Worm (Caenorhabditis elegans) whole organism, L3 larva: ENCODE measurements around the gene col-116.
"Not testable (repeated sequence)": the region's sequence is repeated elsewhere in the genome, so short reads cannot be mapped to it uniquely, and the experiment has no call there.

Experiments used
- ceh-16 ChIP-seq: sonication (generic microtip); optimal IDR thresholded peaks from 2 replicates; lab custom pipeline; 2017; ENCODE audit warnings: missing biosample characterization, missing genetic modification characterization
- ceh-82 ChIP-seq: fragments of 150-350 bp; optimal IDR thresholded peaks from 2 replicates; lab custom pipeline; 2014; ENCODE audit warnings: missing biosample characterization, missing genetic modification characterization
- ceh-9 ChIP-seq: sonication (generic microtip); optimal IDR thresholded peaks from 2 replicates; lab custom pipeline; 2018; ENCODE audit warnings: missing biosample characterization, missing genetic modification characterization
- egl-5 ChIP-seq: fragments of 150-350 bp; optimal IDR thresholded peaks from 2 replicates; lab custom pipeline; 2017; ENCODE audit warnings: missing biosample characterization, missing genetic modification reagents, missing genetic modification characterization, inconsistent platforms
- elt-2 ChIP-seq: sonication (generic microtip); optimal IDR thresholded peaks from 2 replicates; lab custom pipeline; 2016; ENCODE audit warnings: missing genetic modification reagents, mild to moderate bottlenecking, missing genetic modification characterization, missing compliant biosample characterization
- eor-1 ChIP-seq, 2 experiments: fragments of 150-350 bp; optimal IDR thresholded peaks; 2 replicates each; lab custom pipeline; 2014 to 2018; ENCODE audit warnings: missing biosample characterization in 2 of 2, missing genetic modification characterization in 2 of 2
- fkh-10 ChIP-seq: sonication (generic microtip); optimal IDR thresholded peaks from 2 replicates; lab custom pipeline; 2017; ENCODE audit warnings: missing biosample characterization, missing genetic modification reagents, missing genetic modification characterization
- fkh-2 ChIP-seq: fragments of 150-350 bp; optimal IDR thresholded peaks from 2 replicates; lab custom pipeline; 2014; ENCODE audit warnings: missing biosample characterization, missing genetic modification reagents, missing genetic modification characterization
- fos-1 ChIP-seq: fragments of 150-350 bp; optimal IDR thresholded peaks from 2 replicates; lab custom pipeline; 2014; ENCODE audit warnings: missing biosample characterization, missing genetic modification characterization
- hmg-11 ChIP-seq: sonication (generic microtip); optimal IDR thresholded peaks from 2 replicates; lab custom pipeline; 2016; ENCODE audit warnings: missing genetic modification characterization, missing compliant biosample characterization
- jun-1 ChIP-seq: fragments of 150-350 bp; optimal IDR thresholded peaks from 2 replicates; lab custom pipeline; 2014; ENCODE audit warnings: missing biosample characterization, missing genetic modification reagents, missing genetic modification characterization
- lin-39 ChIP-seq: fragments of 150-350 bp; optimal IDR thresholded peaks from 2 replicates; lab custom pipeline; 2018; ENCODE audit warnings: missing biosample characterization, missing genetic modification reagents, missing genetic modification characterization
- mdl-1 ChIP-seq: fragments of 150-350 bp; optimal IDR thresholded peaks from 2 replicates; lab custom pipeline; 2014; ENCODE audit warnings: missing biosample characterization, missing genetic modification characterization
- nfya-1 ChIP-seq: sonication (generic microtip); optimal IDR thresholded peaks from 2 replicates; lab custom pipeline; 2017; ENCODE audit warnings: missing genetic modification characterization, mild to moderate bottlenecking, missing compliant biosample characterization, antibody characterized with exemption, moderate library complexity; ENCODE audit not compliant: insufficient read depth
- nhr-11 ChIP-seq: fragments of 150-350 bp; optimal IDR thresholded peaks from 2 replicates; lab custom pipeline; 2014; ENCODE audit warnings: missing biosample characterization, missing genetic modification characterization
- nhr-23 ChIP-seq: fragments of 150-350 bp; optimal IDR thresholded peaks from 2 replicates; lab custom pipeline; 2014; ENCODE audit warnings: missing biosample characterization, missing genetic modification reagents, missing genetic modification characterization
- nhr-25 ChIP-seq: sonication (generic microtip); optimal IDR thresholded peaks from 2 replicates; lab custom pipeline; 2017; ENCODE audit warnings: missing biosample characterization, missing genetic modification characterization
- nhr-28 ChIP-seq: fragments of 150-350 bp; optimal IDR thresholded peaks from 2 replicates; lab custom pipeline; 2014; ENCODE audit warnings: missing biosample characterization, missing genetic modification characterization
- nhr-77 ChIP-seq: fragments of 150-350 bp; optimal IDR thresholded peaks from 2 replicates; lab custom pipeline; 2014; ENCODE audit warnings: missing biosample characterization, missing genetic modification characterization
- pqm-1 ChIP-seq: fragments of 150-350 bp; optimal IDR thresholded peaks from 2 replicates; lab custom pipeline; 2017; ENCODE audit warnings: missing biosample characterization, missing genetic modification characterization, inconsistent platforms
- snpc-4 ChIP-seq: fragments of 150-350 bp; optimal IDR thresholded peaks from 2 replicates; lab custom pipeline; 2014; ENCODE audit warnings: missing biosample characterization, missing genetic modification characterization
- tbx-2 ChIP-seq: sonication (generic microtip); optimal IDR thresholded peaks from 2 replicates; lab custom pipeline; 2016; ENCODE audit warnings: mild to moderate bottlenecking, missing genetic modification characterization, missing compliant biosample characterization
- unc-39 ChIP-seq: sonication (generic microtip); optimal IDR thresholded peaks from 4 replicates; lab custom pipeline; 2017; ENCODE audit warnings: missing biosample characterization, missing genetic modification characterization
- zag-1 ChIP-seq: fragments of 150-350 bp; optimal IDR thresholded peaks from 2 replicates; lab custom pipeline; 2014; ENCODE audit warnings: missing biosample characterization, missing genetic modification characterization
- ztf-11 ChIP-seq: fragments of 150-350 bp; optimal IDR thresholded peaks from 2 replicates; lab custom pipeline; 2014; ENCODE audit warnings: missing biosample characterization, missing genetic modification characterization
- ztf-4 ChIP-seq: fragments of 150-350 bp; optimal IDR thresholded peaks from 2 replicates; lab custom pipeline; 2014; ENCODE audit warnings: missing biosample characterization, missing genetic modification characterization

Gene col-116

ce11 chrIV:8385662-8386061 is 30.0 kb downstream of the col-116 start:
- TF ChIP-seq ztf-4 (tag; lab: Kevin White, UChicago) = no peak
- no peak for TF ChIP-seq tbx-2 (tag; lab: Kevin White, UChicago)
- TF ChIP-seq pqm-1 (tag; lab: Kevin White, UChicago) = no peak
- TF ChIP-seq lin-39 = no peak
- TF ChIP-seq ceh-16 (tag; lab: Kevin White, UChicago) = no peak
- TF ChIP-seq ceh-9 (tag; lab: Kevin White, UChicago) = no peak
- TF ChIP-seq nhr-11 (tag; lab: Kevin White, UChicago) = no peak
- no peak for TF ChIP-seq nhr-23
- no peak for TF ChIP-seq elt-2 (tag; lab: Kevin White, UChicago)
- TF ChIP-seq nhr-28 (tag; lab: Kevin White, UChicago) = no peak
- TF ChIP-seq, all 47 proteins: peak for 0

- not testable (repeated sequence) for TF ChIP-seq ztf-4, tbx-2, nhr-11 (tag; lab: Kevin White, UChicago)
These were observed 33.4 kb downstream of the col-116 start, which contains the start of gene D2096.10 for ce11 chrIV:8389139-8389538. TSS of gene D2096.10 (minus strand) at chrIV:8389239.

ce11 chrIV:8394105-8394504 is 38.4 kb downstream of the col-116 start, which contains the start of gene D2096.11:
TSS of gene D2096.11 (minus strand) at chrIV:8394205.
- TF ChIP-seq fkh-10 (GFP tag; lab: Kevin White, UChicago) (no peak), fkh-2 (tag; lab: Kevin White, UChicago) (no peak), unc-39 (tag; lab: Kevin White, UChicago) (no peak)

- no peak for TF ChIP-seq fkh-2 (tag; lab: Kevin White, UChicago)
- TF ChIP-seq mdl-1 (tag; lab: Kevin White, UChicago) = no peak
- TF ChIP-seq nhr-77 (tag; lab: Kevin White, UChicago) = no peak
- TF ChIP-seq jun-1 = no peak
- no peak for TF ChIP-seq elt-2 (tag; lab: Kevin White, UChicago)
- no peak for TF ChIP-seq nhr-25
- no peak for TF ChIP-seq eor-1 (tag; optimal IDR thresholded peaks at IDR 0.05; lab: Kevin White, UChicago)
- no peak for TF ChIP-seq lin-39
- TF ChIP-seq egl-5 = no peak
- no peak for TF ChIP-seq snpc-4 (tag; lab: Kevin White, UChicago)
- TF ChIP-seq ceh-82 (tag; lab: Kevin White, UChicago) = no peak
These were observed 40.6 kb downstream of the col-116 start, which contains the start of gene timm-17B.2 for ce11 chrIV:8396348-8396747. TSS of gene timm-17B.2 (plus strand) at chrIV:8396648.

ce11 chrIV:8397814-8398213 is 42.1 kb downstream of the col-116 start:
- TF ChIP-seq hmg-11 (no peak), ceh-82 (tag; lab: Kevin White, UChicago) (no peak), ztf-4 (tag; lab: Kevin White, UChicago) (no peak), nhr-77 (tag; lab: Kevin White, UChicago) (no peak), ztf-11 (tag; lab: Kevin White, UChicago) (no peak), nfya-1 (no peak), fos-1 (tag; lab: Kevin White, UChicago) (no peak), zag-1 (no peak), mdl-1 (tag; lab: Kevin White, UChicago) (no peak)
